Fruit fly (Drosophila melanogaster) whole organism, embryonic: Measurements from ENCODE around the gene Moca-cyp.
A peak's percentile ranks its signal among the peaks of the same experiment; 100 is the strongest.

Experiments
- B-H2 ChIP-seq: fragments of 200-800 bp; sonication (Bioruptor generic); optimal IDR thresholded peaks from 2 replicates; lab custom pipeline; 2018; ENCODE audit warnings: missing biosample characterization, mild to moderate bottlenecking, missing genetic modification characterization
- Bgb ChIP-seq: fragments of 200-800 bp; sonication (Bioruptor generic); IDR thresholded peaks from 2 replicates; pipeline ENCODE4 v1.3.6; 2022; ENCODE audit warnings: missing biosample characterization, missing genetic modification characterization; ENCODE audit not compliant: partially characterized antibody
- BtbVII ChIP-seq: fragments of 200-800 bp; sonication (Bioruptor generic); optimal IDR thresholded peaks from 3 replicates; lab custom pipeline; 2017; ENCODE audit warnings: missing biosample characterization, mild to moderate bottlenecking, missing genetic modification characterization
- CG10462 ChIP-seq: fragments of 200-800 bp; sonication (Bioruptor generic); optimal IDR thresholded peaks from 2 replicates; lab custom pipeline; 2016; ENCODE audit warnings: missing biosample characterization, missing genetic modification characterization
- CG12104 ChIP-seq: fragments of 200-800 bp; sonication (Bioruptor generic); optimal IDR thresholded peaks from 3 replicates; lab custom pipeline; 2016; ENCODE audit warnings: missing biosample characterization, missing genetic modification characterization
- CG12942 ChIP-seq: fragments of 200-800 bp; sonication (Bioruptor generic); optimal IDR thresholded peaks from 3 replicates; lab custom pipeline; 2016; ENCODE audit warnings: missing biosample characterization, missing genetic modification characterization
- CG13123 ChIP-seq: fragments of 200-800 bp; sonication (Bioruptor generic); optimal IDR thresholded peaks from 2 replicates; lab custom pipeline; 2016; ENCODE audit warnings: missing biosample characterization, missing genetic modification characterization
- CG14667 ChIP-seq: fragments of 200-800 bp; sonication (Bioruptor generic); IDR thresholded peaks from 2 replicates; pipeline ENCODE4 v1.3.6; 2022; ENCODE audit warnings: missing biosample characterization, missing genetic modification characterization
- CG1647 ChIP-seq: fragments of 200-800 bp; sonication (Bioruptor generic); optimal IDR thresholded peaks from 3 replicates; lab custom pipeline; 2016; ENCODE audit warnings: missing biosample characterization, missing genetic modification characterization
- CG16813 ChIP-seq: fragments of 200-800 bp; sonication (Bioruptor generic); IDR thresholded peaks from 3 replicates; pipeline ENCODE4 v1.3.6; 2022; ENCODE audit warnings: missing biosample characterization, missing genetic modification characterization; ENCODE audit not compliant: partially characterized antibody
- CG16815 ChIP-seq: fragments of 200-800 bp; sonication (Bioruptor generic); optimal IDR thresholded peaks from 3 replicates; lab custom pipeline; 2017; ENCODE audit warnings: missing biosample characterization, mild to moderate bottlenecking, missing genetic modification characterization
- CG17829 ChIP-seq: fragments of 200-800 bp; optimal IDR thresholded peaks from 2 replicates; lab custom pipeline; 2019; ENCODE audit warnings: missing biosample characterization, mild to moderate bottlenecking, missing genetic modification characterization, moderate library complexity
- CG18764 ChIP-seq: fragments of 200-800 bp; sonication (Bioruptor generic); optimal IDR thresholded peaks from 3 replicates; lab custom pipeline; 2016; ENCODE audit warnings: missing biosample characterization, missing genetic modification characterization
- CG2120 ChIP-seq: fragments of 200-800 bp; sonication (Bioruptor generic); optimal IDR thresholded peaks from 3 replicates; lab custom pipeline; 2016; ENCODE audit warnings: missing biosample characterization, missing genetic modification characterization
- CG2712 ChIP-seq: fragments of 200-800 bp; optimal IDR thresholded peaks from 3 replicates; lab custom pipeline; 2019; ENCODE audit warnings: missing biosample characterization, mild to moderate bottlenecking, missing genetic modification characterization, moderate library complexity
- CG30431 ChIP-seq: fragments of 200-800 bp; sonication (Bioruptor generic); optimal IDR thresholded peaks from 2 replicates; lab custom pipeline; 2017; ENCODE audit warnings: missing biosample characterization, missing genetic modification characterization
- CG32767 ChIP-seq: fragments of 200-800 bp; sonication (Bioruptor generic); IDR thresholded peaks from 2 replicates; pipeline ENCODE4 v1.3.6; 2022; ENCODE audit warnings: missing biosample characterization, missing genetic modification characterization
- CG33557 ChIP-seq: fragments of 200-800 bp; sonication (Bioruptor generic); optimal IDR thresholded peaks from 2 replicates; lab custom pipeline; 2019; ENCODE audit warnings: missing biosample characterization, mild to moderate bottlenecking, missing genetic modification characterization, moderate library complexity
- CG43689 ChIP-seq: fragments of 200-800 bp; sonication (Bioruptor generic); IDR thresholded peaks from 2 replicates; pipeline ENCODE4 v1.3.6; 2022; ENCODE audit warnings: missing biosample characterization, missing genetic modification characterization
- CG4404 ChIP-seq: fragments of 200-800 bp; sonication (Bioruptor generic); IDR thresholded peaks from 2 replicates; pipeline ENCODE4 v1.3.6; 2022; ENCODE audit warnings: missing biosample characterization, missing genetic modification characterization
- CG4730 ChIP-seq: fragments of 200-800 bp; sonication (Bioruptor generic); IDR thresholded peaks from 2 replicates; pipeline ENCODE4 v1.3.6; 2022; ENCODE audit warnings: missing biosample characterization, missing genetic modification characterization
- CG5180 ChIP-seq: fragments of 200-800 bp; sonication (Bioruptor generic); optimal IDR thresholded peaks from 3 replicates; lab custom pipeline; 2017; ENCODE audit warnings: missing biosample characterization, missing genetic modification characterization, mild to moderate bottlenecking, moderate library complexity, missing genetic modification reagents
- CG6689 ChIP-seq: fragments of 200-800 bp; sonication (Bioruptor generic); IDR thresholded peaks from 2 replicates; pipeline ENCODE4 v1.3.6; 2022; ENCODE audit warnings: missing biosample characterization, missing genetic modification characterization
- CG8281 ChIP-seq: fragments of 200-800 bp; sonication (Bioruptor generic); optimal IDR thresholded peaks from 2 replicates; lab custom pipeline; 2018; ENCODE audit warnings: missing biosample characterization, mild to moderate bottlenecking, missing genetic modification characterization, moderate library complexity
- Dbx ChIP-seq: fragments of 200-800 bp; sonication (Bioruptor generic); IDR thresholded peaks from 3 replicates; pipeline ENCODE4 v1.3.6; 2022; ENCODE audit warnings: missing biosample characterization, missing genetic modification characterization
- Eip74EF ChIP-seq, 2 experiments: fragments of 200-800 bp in 1 of 2; fragments of >200 bp in 1 of 2; sonication (Bioruptor generic) in 1 of 2; optimal IDR thresholded peaks; 2 replicates each; lab custom pipeline; 2017 to 2019; ENCODE audit warnings: missing biosample characterization in 2 of 2, missing genetic modification characterization in 2 of 2, mild to moderate bottlenecking in 1 of 2, moderate library complexity in 1 of 2
- HLH3B ChIP-seq: fragments of 200-800 bp; sonication (Bioruptor generic); IDR thresholded peaks from 2 replicates; pipeline ENCODE4 v1.3.6; 2022; ENCODE audit warnings: missing biosample characterization, missing genetic modification characterization
- Hmr ChIP-seq: fragments of 200-800 bp; sonication (Bioruptor generic); optimal IDR thresholded peaks from 3 replicates; lab custom pipeline; 2017; ENCODE audit warnings: mild to moderate bottlenecking, missing biosample characterization, missing genetic modification reagents, missing genetic modification characterization
- Hr78 ChIP-seq, 2 experiments: fragments of 200-800 bp in 1 of 2; fragments of >200 bp in 1 of 2; sonication (Bioruptor generic) in 1 of 2; optimal IDR thresholded peaks; 2 replicates each; lab custom pipeline; 2017 to 2019; ENCODE audit warnings: missing biosample characterization in 2 of 2, missing genetic modification characterization in 2 of 2, mild to moderate bottlenecking in 1 of 2, moderate library complexity in 1 of 2
- Mrtf ChIP-seq: fragments of 200-800 bp; sonication (Bioruptor generic); IDR thresholded peaks from 3 replicates; pipeline ENCODE4 v1.3.6; 2022; ENCODE audit warnings: missing biosample characterization, missing genetic modification characterization
- Side ChIP-seq: fragments of 200-800 bp; sonication (Bioruptor generic); optimal IDR thresholded peaks from 2 replicates; lab custom pipeline; 2016; ENCODE audit warnings: missing biosample characterization, missing genetic modification characterization
- al ChIP-seq: fragments of 200-800 bp; sonication (Bioruptor generic); IDR thresholded peaks from 2 replicates; pipeline ENCODE4 v1.3.6; 2022; ENCODE audit warnings: missing biosample characterization, missing genetic modification characterization
- ash1 ChIP-seq: fragments of 200-800 bp; sonication (Bioruptor generic); optimal IDR thresholded peaks from 2 replicates; lab custom pipeline; 2018; ENCODE audit warnings: missing biosample characterization, mild to moderate bottlenecking, missing genetic modification characterization
- caup ChIP-seq: fragments of 200-800 bp; sonication (Bioruptor generic); optimal IDR thresholded peaks from 3 replicates; lab custom pipeline; 2017; ENCODE audit warnings: missing biosample characterization, mild to moderate bottlenecking, missing genetic modification characterization, moderate library complexity; ENCODE audit not compliant: severe bottlenecking
- croc ChIP-seq: fragments of 200-800 bp; sonication (Bioruptor generic); conservative IDR thresholded peaks from 3 replicates; pipeline ENCODE4 v1.3.6; 2022; ENCODE audit warnings: missing biosample characterization, missing genetic modification characterization
- fru ChIP-seq: fragments of >200 bp; optimal IDR thresholded peaks from 2 replicates; lab custom pipeline; 2017
- gro ChIP-seq: fragments of 200-800 bp; sonication (Bioruptor generic); optimal IDR thresholded peaks from 2 replicates; lab custom pipeline; 2016; ENCODE audit warnings: missing biosample characterization, missing genetic modification characterization
- insv ChIP-seq, 2 experiments: fragments of 200-800 bp; sonication (Bioruptor generic); optimal IDR thresholded peaks; 3 replicates each; lab custom pipeline; 2016 to 2018; ENCODE audit warnings: missing biosample characterization in 2 of 2, missing genetic modification characterization in 2 of 2
- org-1 ChIP-seq: fragments of 200-800 bp; sonication (Bioruptor generic); optimal IDR thresholded peaks from 2 replicates; lab custom pipeline; 2017; ENCODE audit warnings: missing biosample characterization, missing genetic modification characterization
- pum ChIP-seq: fragments of 200-800 bp; sonication (Bioruptor generic); optimal IDR thresholded peaks from 2 replicates; lab custom pipeline; 2016; ENCODE audit warnings: missing biosample characterization, missing genetic modification characterization
- repo ChIP-seq: fragments of 200-800 bp; sonication (Bioruptor generic); optimal IDR thresholded peaks from 2 replicates; lab custom pipeline; 2016; ENCODE audit warnings: missing biosample characterization, missing genetic modification characterization
- ro ChIP-seq: fragments of 200-800 bp; sonication (Bioruptor generic); IDR thresholded peaks from 2 replicates; pipeline ENCODE4 v1.3.6; 2022; ENCODE audit warnings: missing biosample characterization, missing genetic modification characterization
- schlank ChIP-seq: fragments of 200-800 bp; sonication (Bioruptor generic); optimal IDR thresholded peaks from 2 replicates; lab custom pipeline; 2018; ENCODE audit warnings: missing biosample characterization, mild to moderate bottlenecking, missing genetic modification characterization
- sd ChIP-seq: fragments of 200-800 bp; sonication (Bioruptor generic); optimal IDR thresholded peaks from 3 replicates; lab custom pipeline; 2018; ENCODE audit warnings: missing biosample characterization, mild to moderate bottlenecking, missing genetic modification characterization, moderate library complexity
- sima ChIP-seq: fragments of 200-800 bp; sonication (Bioruptor generic); optimal IDR thresholded peaks from 2 replicates; lab custom pipeline; 2016; ENCODE audit warnings: missing biosample characterization, missing genetic modification characterization
- so ChIP-seq: fragments of 200-800 bp; sonication (Bioruptor generic); IDR thresholded peaks from 3 replicates; pipeline ENCODE4 v1.3.6; 2022; ENCODE audit warnings: missing biosample characterization, missing genetic modification characterization
- sqz ChIP-seq: fragments of 200-800 bp; sonication (Bioruptor generic); optimal IDR thresholded peaks from 3 replicates; lab custom pipeline; 2018; ENCODE audit warnings: missing biosample characterization, mild to moderate bottlenecking, missing genetic modification characterization
- tio ChIP-seq: fragments of 200-800 bp; sonication (Bioruptor generic); optimal IDR thresholded peaks from 2 replicates; lab custom pipeline; 2017; ENCODE audit warnings: missing biosample characterization, missing genetic modification characterization, inconsistent platforms
- vnd ChIP-seq: fragments of 200-800 bp; sonication (Bioruptor generic); IDR thresholded peaks from 3 replicates; pipeline ENCODE4 v1.3.6; 2022; ENCODE audit warnings: missing biosample characterization, missing genetic modification characterization; ENCODE audit not compliant: partially characterized antibody
- wek ChIP-seq: fragments of 200-800 bp; sonication (Bioruptor generic); optimal IDR thresholded peaks from 3 replicates; lab custom pipeline; 2018; ENCODE audit warnings: missing biosample characterization, mild to moderate bottlenecking, missing genetic modification characterization, moderate library complexity

Moca-cyp gene

DNA sequence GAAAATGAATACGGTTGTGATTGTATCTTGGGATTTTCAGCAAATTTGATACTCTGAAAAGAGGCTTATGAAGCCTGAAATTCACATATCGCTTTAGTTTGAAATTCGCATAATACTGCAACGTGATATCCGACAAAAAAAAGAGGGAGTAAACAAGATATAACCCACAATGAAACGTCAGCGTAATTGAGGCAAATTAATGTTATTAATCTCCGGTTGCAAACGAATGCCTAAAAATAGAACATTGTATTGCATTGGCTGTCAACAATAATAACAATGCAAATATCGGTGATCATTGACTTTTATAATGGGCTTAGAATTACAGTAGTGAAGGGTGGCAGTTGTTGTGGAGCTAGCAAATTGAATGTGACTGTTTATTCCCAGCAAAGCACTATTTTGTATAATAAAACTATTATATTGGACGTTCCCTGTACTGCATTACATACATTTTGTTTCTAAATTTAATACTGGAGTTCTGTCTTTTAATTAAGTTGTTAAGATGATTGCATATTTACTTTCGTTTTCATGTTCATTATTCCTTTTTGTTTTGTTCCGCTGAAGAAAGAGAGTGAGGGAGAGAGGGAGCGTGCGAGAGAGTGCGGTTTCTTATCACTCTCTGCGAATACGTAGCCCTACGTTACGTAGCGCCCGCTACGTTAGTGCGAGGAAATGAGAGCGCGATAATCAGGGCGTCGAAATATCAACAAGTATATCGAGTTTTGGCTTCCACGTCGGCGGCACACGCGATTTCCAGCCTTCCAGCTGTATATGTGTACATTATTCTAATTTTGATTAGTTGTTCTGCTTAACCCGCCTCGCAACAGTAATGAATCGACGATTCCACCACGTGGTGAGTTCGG, 9.6 kb upstream of the Moca-cyp start (continued):
- TF ChIP-seq ash1 (GFP tag; lab: Kevin White, UChicago) (peak; percentile 34), CG12942 (GFP tag; lab: Kevin White, UChicago) (no peak), so (GFP tag; lab: Robert Waterston, UW) (no peak), CG2120 (peak; percentile 12), CG2712 (tag; lab: Kevin White, UChicago) (no peak), Dbx (peak; percentile 33; the same call in 1 of the 3 replicates), Hr78 (GFP tag; optimal IDR thresholded peaks at IDR 0.05; lab: Kevin White, UChicago) (no peak), wek (GFP tag; lab: Kevin White, UChicago) (no peak), al (no peak), vnd (GFP tag; lab: Robert Waterston, UW) (no peak), CG4404 (no peak), CG4730 (no peak), CG32767 (GFP tag; lab: Robert Waterston, UW) (no peak), fru (lab: Kevin White, UChicago) (no peak), Side (GFP tag; lab: Kevin White, UChicago) (peak; percentile 7), croc (no peak), CG17829 (peak; percentile 11), CG30431 (GFP tag; lab: Kevin White, UChicago) (no peak), tio (GFP tag; lab: Kevin White, UChicago) (no peak), CG33557 (GFP tag; lab: Kevin White, UChicago) (no peak), sima (GFP tag; lab: Kevin White, UChicago) (no peak), HLH3B (GFP tag; lab: Robert Waterston, UW) (no peak), org-1 (GFP tag; lab: Kevin White, UChicago) (no peak), CG43689 (GFP tag; lab: Robert Waterston, UW) (no peak), BtbVII (peak; percentile 4), ro (no peak), Eip74EF (GFP tag; optimal IDR thresholded peaks at IDR 0.05; lab: Kevin White, UChicago) (peak in 1 of 2 experiments; percentile 42), CG16813 (no peak), sqz (GFP tag; lab: Kevin White, UChicago) (no peak), insv (GFP tag; optimal IDR thresholded peaks at IDR 0.05; lab: Kevin White, UChicago) (no peak), Hmr (GFP tag; lab: Kevin White, UChicago) (peak; percentile 25), Mrtf (GFP tag; lab: Robert Waterston, UW) (no peak), repo (no peak), CG10462 (GFP tag; lab: Kevin White, UChicago) (no peak), sd (tag; lab: Kevin White, UChicago) (peak; percentile 39), schlank (tag; lab: Kevin White, UChicago) (no peak), CG13123 (GFP tag; lab: Kevin White, UChicago) (no peak), gro (GFP tag; lab: Kevin White, UChicago) (peak; percentile 6), CG8281 (no peak), CG12104 (GFP tag; lab: Kevin White, UChicago) (no peak), CG16815 (GFP tag; lab: Kevin White, UChicago) (no peak), CG1647 (GFP tag; lab: Kevin White, UChicago) (no peak), CG5180 (no peak), Bgb (GFP tag; lab: Robert Waterston, UW) (no peak), caup (GFP tag; lab: Kevin White, UChicago) (no peak), B-H2 (GFP tag; lab: Kevin White, UChicago) (no peak), CG18764 (no peak), CG14667 (GFP tag; lab: Robert Waterston, UW) (no peak), CG6689 (GFP tag; lab: Robert Waterston, UW) (no peak), pum (GFP tag; lab: Kevin White, UChicago) (no peak)
